Worm (Caenorhabditis elegans) whole organism, L1 larva: ENCODE measurements around the gene R09E10.1.

Experiments used
- C16A3.4 ChIP-seq: fragments of 150-350 bp; optimal IDR thresholded peaks from 2 replicates; lab custom pipeline; 2014; ENCODE audit warnings: missing biosample characterization, missing genetic modification characterization
- C34B4.2 ChIP-seq: sonication (generic microtip); optimal IDR thresholded peaks from 2 replicates; lab custom pipeline; 2017; ENCODE audit warnings: mild to moderate bottlenecking, missing genetic modification characterization, missing compliant biosample characterization
- Y116A8C.19 ChIP-seq: sonication (generic microtip); optimal IDR thresholded peaks from 2 replicates; lab custom pipeline; 2016; ENCODE audit warnings: missing compliant biosample characterization, missing genetic modification characterization, borderline replicate concordance
- aha-1 ChIP-seq: fragments of 150-350 bp; optimal IDR thresholded peaks from 2 replicates; lab custom pipeline; 2014; ENCODE audit warnings: missing biosample characterization, missing genetic modification characterization
- alr-1 ChIP-seq: fragments of 200-800 bp; sonication (Bioruptor generic); optimal IDR thresholded peaks from 2 replicates; lab custom pipeline; 2018; ENCODE audit warnings: borderline replicate concordance, mild to moderate bottlenecking, missing genetic modification characterization, missing compliant biosample characterization
- ceh-63 ChIP-seq: fragments of 200-800 bp; sonication (Bioruptor generic); optimal IDR thresholded peaks from 2 replicates; lab custom pipeline; 2018; ENCODE audit warnings: mild to moderate bottlenecking, missing genetic modification characterization, missing compliant biosample characterization
- ceh-8 ChIP-seq: fragments of 200-800 bp; sonication (Bioruptor generic); optimal IDR thresholded peaks from 2 replicates; lab custom pipeline; 2018; ENCODE audit warnings: mild to moderate bottlenecking, missing genetic modification characterization, moderate library complexity, missing compliant biosample characterization
- ceh-88 ChIP-seq: fragments of 200-800 bp; sonication (Bioruptor generic); IDR thresholded peaks from 2 replicates; pipeline ENCODE4 v1.3.6; 2022; ENCODE audit warnings: missing genetic modification characterization, missing compliant biosample characterization
- ceh-90 ChIP-seq: sonication (generic microtip); optimal IDR thresholded peaks from 2 replicates; lab custom pipeline; 2016; ENCODE audit warnings: missing genetic modification characterization, missing compliant biosample characterization
- ces-1 ChIP-seq: fragments of 150-350 bp; optimal IDR thresholded peaks from 2 replicates; lab custom pipeline; 2014; ENCODE audit warnings: missing biosample characterization, missing genetic modification reagents, missing genetic modification characterization
- dpl-1 ChIP-seq, 3 experiments: fragments of 150-350 bp in 2 of 3; sonication (generic microtip) in 1 of 3; optimal IDR thresholded peaks; 2 replicates each; lab custom pipeline; 2014 to 2017; ENCODE audit warnings: missing biosample characterization in 3 of 3, missing genetic modification characterization in 3 of 3, missing genetic modification reagents in 3 of 3
- efl-3 ChIP-seq: fragments of 200-800 bp; sonication (Bioruptor generic); optimal IDR thresholded peaks from 2 replicates; lab custom pipeline; 2018; ENCODE audit warnings: mild to moderate bottlenecking, missing genetic modification characterization, missing compliant biosample characterization
- egl-13 ChIP-seq: sonication (generic microtip); optimal IDR thresholded peaks from 2 replicates; lab custom pipeline; 2016; ENCODE audit warnings: missing genotype, missing genetic modification reagents, missing genetic modification characterization, missing compliant biosample characterization
- elt-2 ChIP-seq: sonication (generic microtip); optimal IDR thresholded peaks from 2 replicates; lab custom pipeline; 2016; ENCODE audit warnings: missing genetic modification characterization, mild to moderate bottlenecking, inconsistent platforms, missing compliant biosample characterization, missing genetic modification reagents
- fkh-10 ChIP-seq: sonication (generic microtip); optimal IDR thresholded peaks from 2 replicates; lab custom pipeline; 2017; ENCODE audit warnings: missing biosample characterization, missing genetic modification reagents, missing genetic modification characterization
- fkh-4 ChIP-seq: sonication (generic microtip); optimal IDR thresholded peaks from 2 replicates; lab custom pipeline; 2016; ENCODE audit warnings: missing compliant biosample characterization, missing genetic modification characterization, borderline replicate concordance
- fos-1 ChIP-seq: fragments of 150-350 bp; optimal IDR thresholded peaks from 2 replicates; lab custom pipeline; 2014; ENCODE audit warnings: missing biosample characterization, missing genetic modification characterization
- hlh-17 ChIP-seq: fragments of 200-800 bp; sonication (Bioruptor generic); optimal IDR thresholded peaks from 2 replicates; lab custom pipeline; 2018; ENCODE audit warnings: missing genetic modification characterization, mild to moderate bottlenecking, missing compliant biosample characterization, moderate library complexity, borderline replicate concordance
- hlh-4 ChIP-seq: sonication (generic microtip); optimal IDR thresholded peaks from 2 replicates; lab custom pipeline; 2016; ENCODE audit warnings: mild to moderate bottlenecking, missing genetic modification characterization, missing compliant biosample characterization
- hpl-2 ChIP-seq: fragments of 150-350 bp; optimal IDR thresholded peaks from 2 replicates; lab custom pipeline; 2014; ENCODE audit warnings: missing biosample characterization, missing genetic modification reagents, missing genetic modification characterization
- irx-1 ChIP-seq: sonication (generic microtip); optimal IDR thresholded peaks from 2 replicates; lab custom pipeline; 2016; ENCODE audit warnings: missing genetic modification characterization, missing compliant biosample characterization
- jun-1 ChIP-seq: fragments of 150-350 bp; optimal IDR thresholded peaks from 2 replicates; lab custom pipeline; 2014; ENCODE audit warnings: missing biosample characterization, missing genetic modification reagents, missing genetic modification characterization
- lin-13 ChIP-seq: fragments of 150-350 bp; optimal IDR thresholded peaks from 2 replicates; lab custom pipeline; 2014; ENCODE audit warnings: missing biosample characterization, missing genetic modification reagents, missing genetic modification characterization
- lin-35 ChIP-seq, 2 experiments: fragments of 150-350 bp; optimal IDR thresholded peaks; 2 replicates each; lab custom pipeline; 2014; ENCODE audit warnings: missing biosample characterization in 2 of 2, missing genetic modification characterization in 2 of 2, missing genetic modification reagents in 2 of 2
- lin-39 ChIP-seq: fragments of 150-350 bp; optimal IDR thresholded peaks from 2 replicates; lab custom pipeline; 2014; ENCODE audit warnings: missing biosample characterization, missing genetic modification reagents, missing genetic modification characterization
- lsy-2 ChIP-seq, 2 experiments: fragments of 150-350 bp; optimal IDR thresholded peaks; 2 replicates each; lab custom pipeline; 2014; ENCODE audit warnings: missing biosample characterization in 2 of 2, missing genetic modification characterization in 2 of 2
- mab-9 ChIP-seq: fragments of 200-800 bp; sonication (Bioruptor generic); IDR thresholded peaks from 2 replicates; pipeline ENCODE4 v1.3.6; 2022; ENCODE audit warnings: missing genetic modification reagents, missing genetic modification characterization, missing compliant biosample characterization
- mef-2 ChIP-seq: fragments of 150-350 bp; optimal IDR thresholded peaks from 2 replicates; lab custom pipeline; 2014; ENCODE audit warnings: missing biosample characterization, missing genetic modification characterization
- mep-1 ChIP-seq: fragments of 150-350 bp; optimal IDR thresholded peaks from 2 replicates; lab custom pipeline; 2014; ENCODE audit warnings: missing biosample characterization, missing genetic modification characterization
- nhr-19 ChIP-seq: fragments of 200-800 bp; sonication (Bioruptor generic); conservative IDR thresholded peaks from 2 replicates; pipeline ENCODE4 v1.3.6; 2022; ENCODE audit warnings: missing genetic modification characterization, missing compliant biosample characterization
- nhr-20 ChIP-seq: sonication (generic microtip); optimal IDR thresholded peaks from 2 replicates; lab custom pipeline; 2016; ENCODE audit warnings: mild to moderate bottlenecking, missing genetic modification characterization, missing compliant biosample characterization
- nhr-237 ChIP-seq: fragments of 150-350 bp; optimal IDR thresholded peaks from 2 replicates; lab custom pipeline; 2014; ENCODE audit warnings: missing biosample characterization, missing genetic modification characterization
- nhr-47 ChIP-seq: sonication (generic microtip); optimal IDR thresholded peaks from 2 replicates; lab custom pipeline; 2016; ENCODE audit warnings: mild to moderate bottlenecking, missing genetic modification characterization, moderate library complexity, missing compliant biosample characterization
- rnt-1 ChIP-seq: sonication (generic microtip); optimal IDR thresholded peaks from 2 replicates; lab custom pipeline; 2016; ENCODE audit warnings: mild to moderate bottlenecking, missing genetic modification characterization, moderate library complexity, missing compliant biosample characterization
- skn-1 ChIP-seq: fragments of 150-350 bp; optimal IDR thresholded peaks from 2 replicates; lab custom pipeline; 2014; ENCODE audit warnings: missing biosample characterization, missing genetic modification characterization
- snpc-4 ChIP-seq: fragments of 150-350 bp; optimal IDR thresholded peaks from 2 replicates; lab custom pipeline; 2014; ENCODE audit warnings: missing biosample characterization, missing genetic modification characterization
- sox-4 ChIP-seq: sonication (generic microtip); optimal IDR thresholded peaks from 2 replicates; lab custom pipeline; 2016; ENCODE audit warnings: missing genetic modification characterization, missing compliant biosample characterization
- swsn-7 ChIP-seq: sonication (generic microtip); optimal IDR thresholded peaks from 2 replicates; lab custom pipeline; 2016; ENCODE audit warnings: missing genetic modification characterization, missing compliant biosample characterization
- tbx-2 ChIP-seq: sonication (generic microtip); optimal IDR thresholded peaks from 2 replicates; lab custom pipeline; 2016; ENCODE audit warnings: missing genetic modification characterization, missing compliant biosample characterization
- unc-130 ChIP-seq: fragments of 150-350 bp; optimal IDR thresholded peaks from 2 replicates; lab custom pipeline; 2017; ENCODE audit warnings: missing biosample characterization, missing genetic modification characterization, inconsistent platforms
- unc-30 ChIP-seq: sonication (generic microtip); optimal IDR thresholded peaks from 2 replicates; lab custom pipeline; 2017; ENCODE audit warnings: missing biosample characterization, missing genetic modification characterization
- unc-62 ChIP-seq: fragments of 150-350 bp; optimal IDR thresholded peaks from 2 replicates; lab custom pipeline; 2014; ENCODE audit warnings: missing biosample characterization, missing genetic modification reagents, missing genetic modification characterization
- zag-1 ChIP-seq: fragments of 150-350 bp; optimal IDR thresholded peaks from 2 replicates; lab custom pipeline; 2014; ENCODE audit warnings: missing biosample characterization, missing genetic modification characterization
- ztf-11 ChIP-seq, 2 experiments: sonication (generic microtip); optimal IDR thresholded peaks; 2 replicates each; lab custom pipeline; 2016 to 2017; ENCODE audit warnings: missing genetic modification characterization in 2 of 2, missing biosample characterization in 1 of 2, missing compliant biosample characterization in 1 of 2
- ztf-4 ChIP-seq: fragments of 150-350 bp; optimal IDR thresholded peaks from 2 replicates; lab custom pipeline; 2014; ENCODE audit warnings: missing biosample characterization, missing genetic modification characterization

The R09E10.1 gene

DNA sequence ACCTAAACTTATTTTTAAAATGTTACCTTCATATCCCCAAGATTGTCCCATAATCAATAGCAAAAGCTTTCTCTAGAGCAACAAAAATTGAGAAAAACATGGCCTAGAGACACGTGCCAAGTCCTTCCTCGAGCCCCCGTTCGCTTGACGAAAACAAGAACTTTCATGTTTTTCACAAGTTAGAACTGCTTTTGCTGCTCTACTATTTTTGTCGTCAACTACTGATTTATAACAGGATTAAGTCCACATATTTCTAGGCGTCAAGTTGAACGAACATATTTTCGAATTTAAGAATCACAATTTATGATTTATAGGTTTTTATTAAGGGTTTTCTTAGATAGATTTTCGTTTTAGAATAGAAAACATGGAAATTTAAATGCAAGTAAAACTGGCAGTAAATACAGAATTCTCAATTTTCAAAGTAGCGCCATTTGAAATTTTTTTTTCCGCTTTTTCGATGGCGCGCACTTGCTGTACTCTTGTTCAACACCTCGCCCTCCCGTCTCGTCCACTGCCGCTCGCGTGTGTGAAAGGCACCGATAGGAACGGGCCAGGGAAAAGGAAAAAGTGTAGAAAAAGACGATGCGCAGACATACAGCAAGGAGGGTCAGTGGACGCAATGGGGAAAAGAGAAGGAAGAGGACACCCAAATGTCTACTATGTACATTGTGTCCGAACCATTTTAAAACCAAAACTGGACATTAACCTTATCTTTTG is 38.2 kb downstream of the R09E10.1 start, which contains the start of gene rad-51 (continued):
- peak; percentile 78 to 89 (median 81) for TF ChIP-seq dpl-1 (GFP tag; optimal IDR thresholded peaks at IDR 0.05; lab: Kevin White, UChicago)
- peak; percentile 16 for TF ChIP-seq ceh-8 (GFP tag; lab: Kevin White, UChicago)
- TF ChIP-seq ceh-90 = no peak
- TF ChIP-seq lsy-2 (tag; optimal IDR thresholded peaks at IDR 0.05; lab: Kevin White, UChicago) = peak; percentile 48 to 79
- peak; percentile 89 to 93 for TF ChIP-seq lin-35 (GFP tag; optimal IDR thresholded peaks at IDR 0.05; lab: Kevin White, UChicago)
- peak; percentile 46 for TF ChIP-seq skn-1 (tag; lab: Kevin White, UChicago)
- no peak for TF ChIP-seq nhr-47 (tag; lab: Kevin White, UChicago)
- TF ChIP-seq sox-4 (tag; lab: Kevin White, UChicago) = no peak
- no peak for TF ChIP-seq Y116A8C.19 (tag; lab: Kevin White, UChicago)
- TF ChIP-seq snpc-4 = no peak
- peak; percentile 10 for TF ChIP-seq lin-13 (GFP tag; lab: Kevin White, UChicago)
- TF ChIP-seq egl-13 = no peak
- no peak for TF ChIP-seq lin-39 (tag; lab: Kevin White, UChicago)
- peak; percentile 25 for TF ChIP-seq elt-2
- TF ChIP-seq alr-1 (tag; lab: Kevin White, UChicago) = no peak
- TF ChIP-seq ztf-11 (tag; optimal IDR thresholded peaks at IDR 0.05; lab: Kevin White, UChicago) = no peak
- TF ChIP-seq C16A3.4 (tag; lab: Kevin White, UChicago) = peak; percentile 39
- no peak for TF ChIP-seq hpl-2 (GFP tag; lab: Kevin White, UChicago)
- TF ChIP-seq ztf-4 = no peak
- TF ChIP-seq rnt-1 = peak; percentile 59
- no peak for TF ChIP-seq mef-2 (tag; lab: Kevin White, UChicago)
- no peak for TF ChIP-seq efl-3 (GFP tag; lab: Kevin White, UChicago)
- no peak for TF ChIP-seq hlh-4
- TF ChIP-seq nhr-20 (tag; lab: Kevin White, UChicago) = peak; percentile 64
- no peak for TF ChIP-seq unc-130 (tag; lab: Kevin White, UChicago)
- TF ChIP-seq jun-1 (tag; lab: Kevin White, UChicago) = peak; percentile 45
- TF ChIP-seq zag-1 (tag; lab: Kevin White, UChicago) = no peak
- no peak for TF ChIP-seq irx-1 (tag; lab: Kevin White, UChicago)
- no peak for TF ChIP-seq nhr-237
- no peak for TF ChIP-seq aha-1
- no peak; the same call in 1 of the 2 replicates for TF ChIP-seq nhr-19 (GFP tag; lab: Robert Waterston, UW)
- no peak for TF ChIP-seq hlh-17 (GFP tag; lab: Kevin White, UChicago)
- TF ChIP-seq swsn-7 (tag; lab: Kevin White, UChicago) = peak; percentile 42
- peak; percentile 80 for TF ChIP-seq mep-1 (tag; lab: Kevin White, UChicago)
- no peak for TF ChIP-seq unc-62 (GFP tag; lab: Kevin White, UChicago)
- no peak for TF ChIP-seq fos-1 (tag; lab: Kevin White, UChicago)
- TF ChIP-seq fkh-4 (tag; lab: Kevin White, UChicago) = no peak
- TF ChIP-seq ceh-88 (GFP tag; lab: Robert Waterston, UW) = no peak
- TF ChIP-seq unc-30 (tag; lab: Kevin White, UChicago) = no peak
- no peak for TF ChIP-seq ces-1 (GFP tag; lab: Kevin White, UChicago)

DNA sequence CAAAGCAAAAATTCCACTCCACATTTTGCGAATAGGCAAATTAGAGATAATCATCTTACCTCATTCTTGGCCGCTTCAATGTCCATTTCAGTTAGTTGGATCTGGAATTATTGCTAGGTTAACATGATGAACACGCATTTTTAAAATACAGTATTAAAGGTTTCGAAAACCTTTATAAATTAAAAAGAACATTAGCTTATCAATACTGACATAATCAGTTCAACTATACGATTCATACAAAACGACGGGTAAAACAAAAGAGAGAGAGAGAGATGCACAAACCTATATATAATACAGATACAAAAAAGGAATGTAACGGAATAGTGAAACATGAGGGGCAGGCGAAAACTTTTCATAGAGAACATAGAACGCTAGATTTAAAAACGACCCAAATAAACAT is 41.1 kb downstream of the R09E10.1 start, which contains the start of gene thk-1:
thk-1 (minus strand) TSS at position 101 of the 400 bp plus-strand sequence.
- no peak for TF ChIP-seq mab-9 (GFP tag; lab: Robert Waterston, UW)
- TF ChIP-seq egl-13 = no peak
- TF ChIP-seq Y116A8C.19 (tag; lab: Kevin White, UChicago) = no peak
- TF ChIP-seq fkh-10 = no peak
- no peak for TF ChIP-seq C34B4.2 (tag; lab: Kevin White, UChicago)
- no peak for TF ChIP-seq tbx-2 (tag; lab: Kevin White, UChicago)
- no peak for TF ChIP-seq ceh-63 (GFP tag; lab: Kevin White, UChicago)
